Worm (Caenorhabditis elegans) whole organism, L3 larva: ENCODE results near the gene Y51H7BR.8.

Source experiments
- ZK546.5 ChIP-seq: sonication (generic microtip); optimal IDR thresholded peaks from 2 replicates; lab custom pipeline; 2017; ENCODE audit warnings: missing biosample characterization, missing genetic modification characterization
- aly-2 ChIP-seq: fragments of 150-350 bp; optimal IDR thresholded peaks from 2 replicates; lab custom pipeline; 2014; ENCODE audit warnings: missing biosample characterization, missing genetic modification characterization
- ceh-28 ChIP-seq: fragments of 150-350 bp; optimal IDR thresholded peaks from 2 replicates; lab custom pipeline; 2014; ENCODE audit warnings: missing biosample characterization, missing genetic modification reagents, missing genetic modification characterization
- hmg-11 ChIP-seq: sonication (generic microtip); optimal IDR thresholded peaks from 2 replicates; lab custom pipeline; 2016; ENCODE audit warnings: missing genetic modification characterization, missing compliant biosample characterization
- mdl-1 ChIP-seq: fragments of 150-350 bp; optimal IDR thresholded peaks from 2 replicates; lab custom pipeline; 2014; ENCODE audit warnings: missing biosample characterization, missing genetic modification characterization
- nhr-28 ChIP-seq: fragments of 150-350 bp; optimal IDR thresholded peaks from 2 replicates; lab custom pipeline; 2014; ENCODE audit warnings: missing biosample characterization, missing genetic modification characterization
- snpc-4 ChIP-seq: fragments of 150-350 bp; optimal IDR thresholded peaks from 2 replicates; lab custom pipeline; 2014; ENCODE audit warnings: missing biosample characterization, missing genetic modification characterization

ce11 chrII:1519867-1520266 is 853 bp downstream of the Y51H7BR.8 start:
- no peak for TF ChIP-seq snpc-4
- no peak for TF ChIP-seq aly-2
- no peak for TF ChIP-seq ceh-28 (tag; lab: Kevin White, UChicago)
- no peak for TF ChIP-seq mdl-1 (tag; lab: Kevin White, UChicago)
- no peak for TF ChIP-seq nhr-28
- peak; percentile 89 for TF ChIP-seq hmg-11
- no peak for TF ChIP-seq ZK546.5
